Worm (Caenorhabditis elegans) whole organism, L3 larva: ENCODE measurements around the gene Y51B9A.7.
A peak's percentile ranks its signal among the peaks of the same experiment; 100 is the strongest.

Experiments
- R02D3.7 ChIP-seq: fragments of 150-350 bp; optimal IDR thresholded peaks from 2 replicates; lab custom pipeline; 2014; ENCODE audit warnings: missing biosample characterization, missing genetic modification characterization
- ZK546.5 ChIP-seq: sonication (generic microtip); optimal IDR thresholded peaks from 2 replicates; lab custom pipeline; 2017; ENCODE audit warnings: missing biosample characterization, missing genetic modification characterization
- aly-2 ChIP-seq: fragments of 150-350 bp; optimal IDR thresholded peaks from 2 replicates; lab custom pipeline; 2014; ENCODE audit warnings: missing biosample characterization, missing genetic modification characterization
- ama-1 ChIP-seq: fragments of 150-350 bp; optimal IDR thresholded peaks from 2 replicates; lab custom pipeline; 2018
- ceh-16 ChIP-seq: sonication (generic microtip); optimal IDR thresholded peaks from 2 replicates; lab custom pipeline; 2017; ENCODE audit warnings: missing biosample characterization, missing genetic modification characterization
- ceh-28 ChIP-seq: fragments of 150-350 bp; optimal IDR thresholded peaks from 2 replicates; lab custom pipeline; 2014; ENCODE audit warnings: missing biosample characterization, missing genetic modification reagents, missing genetic modification characterization
- ceh-82 ChIP-seq: fragments of 150-350 bp; optimal IDR thresholded peaks from 2 replicates; lab custom pipeline; 2014; ENCODE audit warnings: missing biosample characterization, missing genetic modification characterization
- ceh-9 ChIP-seq: sonication (generic microtip); optimal IDR thresholded peaks from 2 replicates; lab custom pipeline; 2018; ENCODE audit warnings: missing biosample characterization, missing genetic modification characterization
- daf-12 ChIP-seq: fragments of 150-350 bp; optimal IDR thresholded peaks from 2 replicates; lab custom pipeline; 2014; ENCODE audit warnings: missing biosample characterization, missing genetic modification reagents, missing genetic modification characterization
- egl-27 ChIP-seq: sonication (generic microtip); optimal IDR thresholded peaks from 4 replicates; lab custom pipeline; 2017; ENCODE audit warnings: missing biosample characterization, missing genetic modification reagents, missing genetic modification characterization
- egl-5 ChIP-seq: fragments of 150-350 bp; optimal IDR thresholded peaks from 2 replicates; lab custom pipeline; 2017; ENCODE audit warnings: missing biosample characterization, missing genetic modification reagents, missing genetic modification characterization, inconsistent platforms
- elt-1 ChIP-seq: fragments of 150-350 bp; optimal IDR thresholded peaks from 2 replicates; lab custom pipeline; 2014; ENCODE audit warnings: missing biosample characterization, missing genetic modification characterization
- eor-1 ChIP-seq, 2 experiments: fragments of 150-350 bp; optimal IDR thresholded peaks; 2 replicates each; lab custom pipeline; 2014 to 2018; ENCODE audit warnings: missing biosample characterization in 2 of 2, missing genetic modification characterization in 2 of 2
- fkh-10 ChIP-seq: sonication (generic microtip); optimal IDR thresholded peaks from 2 replicates; lab custom pipeline; 2017; ENCODE audit warnings: missing biosample characterization, missing genetic modification reagents, missing genetic modification characterization
- fkh-2 ChIP-seq: fragments of 150-350 bp; optimal IDR thresholded peaks from 2 replicates; lab custom pipeline; 2014; ENCODE audit warnings: missing biosample characterization, missing genetic modification reagents, missing genetic modification characterization
- fos-1 ChIP-seq: fragments of 150-350 bp; optimal IDR thresholded peaks from 2 replicates; lab custom pipeline; 2014; ENCODE audit warnings: missing biosample characterization, missing genetic modification characterization
- hmg-11 ChIP-seq: sonication (generic microtip); optimal IDR thresholded peaks from 2 replicates; lab custom pipeline; 2016; ENCODE audit warnings: missing genetic modification characterization, missing compliant biosample characterization
- jun-1 ChIP-seq: fragments of 150-350 bp; optimal IDR thresholded peaks from 2 replicates; lab custom pipeline; 2014; ENCODE audit warnings: missing biosample characterization, missing genetic modification reagents, missing genetic modification characterization
- lsy-12 ChIP-seq: sonication (generic microtip); optimal IDR thresholded peaks from 2 replicates; lab custom pipeline; 2016; ENCODE audit warnings: mild to moderate bottlenecking, missing genetic modification characterization, missing compliant biosample characterization
- mdl-1 ChIP-seq: fragments of 150-350 bp; optimal IDR thresholded peaks from 2 replicates; lab custom pipeline; 2014; ENCODE audit warnings: missing biosample characterization, missing genetic modification characterization
- nfya-1 ChIP-seq: sonication (generic microtip); optimal IDR thresholded peaks from 2 replicates; lab custom pipeline; 2017; ENCODE audit warnings: missing genetic modification characterization, mild to moderate bottlenecking, missing compliant biosample characterization, antibody characterized with exemption, moderate library complexity; ENCODE audit not compliant: insufficient read depth
- nhr-11 ChIP-seq: fragments of 150-350 bp; optimal IDR thresholded peaks from 2 replicates; lab custom pipeline; 2014; ENCODE audit warnings: missing biosample characterization, missing genetic modification characterization
- nhr-23 ChIP-seq: fragments of 150-350 bp; optimal IDR thresholded peaks from 2 replicates; lab custom pipeline; 2014; ENCODE audit warnings: missing biosample characterization, missing genetic modification reagents, missing genetic modification characterization
- nhr-237 ChIP-seq: fragments of 150-350 bp; optimal IDR thresholded peaks from 2 replicates; lab custom pipeline; 2014; ENCODE audit warnings: missing biosample characterization, missing genetic modification characterization
- nhr-25 ChIP-seq: sonication (generic microtip); optimal IDR thresholded peaks from 2 replicates; lab custom pipeline; 2017; ENCODE audit warnings: missing biosample characterization, missing genetic modification characterization
- nhr-28 ChIP-seq: fragments of 150-350 bp; optimal IDR thresholded peaks from 2 replicates; lab custom pipeline; 2014; ENCODE audit warnings: missing biosample characterization, missing genetic modification characterization
- nhr-43 ChIP-seq: sonication (generic microtip); optimal IDR thresholded peaks from 2 replicates; lab custom pipeline; 2016; ENCODE audit warnings: mild to moderate bottlenecking, missing genetic modification characterization, missing compliant biosample characterization; ENCODE audit not compliant: poor library complexity, severe bottlenecking
- nhr-67 ChIP-seq: fragments of 150-350 bp; optimal IDR thresholded peaks from 2 replicates; lab custom pipeline; 2014; ENCODE audit warnings: missing biosample characterization, missing genetic modification characterization
- nhr-76 ChIP-seq: fragments of 150-350 bp; sonication (generic microtip); optimal IDR thresholded peaks from 5 replicates; lab custom pipeline; 2014; ENCODE audit warnings: missing biosample characterization, missing genetic modification characterization
- nhr-77 ChIP-seq: fragments of 150-350 bp; optimal IDR thresholded peaks from 2 replicates; lab custom pipeline; 2014; ENCODE audit warnings: missing biosample characterization, missing genetic modification characterization
- pha-4 ChIP-seq: fragments of 150-350 bp; optimal IDR thresholded peaks from 2 replicates; lab custom pipeline; 2014; ENCODE audit warnings: missing biosample characterization, missing genetic modification reagents, missing genetic modification characterization
- skn-1 ChIP-seq: fragments of 150-350 bp; optimal IDR thresholded peaks from 2 replicates; lab custom pipeline; 2014; ENCODE audit warnings: missing biosample characterization, missing genetic modification characterization
- snpc-4 ChIP-seq: fragments of 150-350 bp; optimal IDR thresholded peaks from 2 replicates; lab custom pipeline; 2014; ENCODE audit warnings: missing biosample characterization, missing genetic modification characterization
- tbx-2 ChIP-seq: sonication (generic microtip); optimal IDR thresholded peaks from 2 replicates; lab custom pipeline; 2016; ENCODE audit warnings: mild to moderate bottlenecking, missing genetic modification characterization, missing compliant biosample characterization
- unc-62 ChIP-seq: fragments of 150-350 bp; sonication (generic microtip); optimal IDR thresholded peaks from 4 replicates; lab custom pipeline; 2014; ENCODE audit warnings: missing biosample characterization, missing genetic modification reagents, missing genetic modification characterization
- ztf-4 ChIP-seq: fragments of 150-350 bp; optimal IDR thresholded peaks from 2 replicates; lab custom pipeline; 2014; ENCODE audit warnings: missing biosample characterization, missing genetic modification characterization

Gene Y51B9A.7

DNA sequence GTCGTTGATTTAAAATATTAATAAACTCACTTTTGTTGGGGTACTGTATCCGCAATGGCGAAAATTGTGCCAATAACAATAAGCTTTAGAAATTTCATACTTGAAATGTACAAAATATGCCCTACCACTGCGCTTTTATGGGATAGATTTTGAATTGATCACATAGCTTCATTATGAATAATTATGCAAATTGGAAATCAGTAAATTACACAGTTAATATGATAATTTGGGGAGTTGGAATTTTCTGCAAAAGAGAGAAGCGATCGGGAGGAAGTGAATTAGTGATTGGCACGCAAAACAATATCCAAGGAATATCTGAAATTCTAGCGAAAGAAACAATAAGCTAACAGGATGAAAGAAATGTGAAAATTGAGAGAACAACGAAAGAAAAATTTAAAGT, 26.2 kb downstream of the Y51B9A.7 start, which contains the start of gene M176.10:
Gene M176.10 (minus strand): TSS at position 101 of the 400 bp plus-strand sequence.
- TF ChIP-seq ama-1 (lab: Kevin White, UChicago) (no peak), nhr-43 (no peak), ztf-4 (tag; lab: Kevin White, UChicago) (no peak), nfya-1 (tag; lab: Kevin White, UChicago) (no peak), nhr-25 (tag; lab: Kevin White, UChicago) (no peak), daf-12 (no peak), ceh-28 (tag; lab: Kevin White, UChicago) (no peak), nhr-23 (tag; lab: Kevin White, UChicago) (no peak), nhr-76 (no peak), ceh-16 (tag; lab: Kevin White, UChicago) (no peak), egl-27 (no peak)

DNA sequence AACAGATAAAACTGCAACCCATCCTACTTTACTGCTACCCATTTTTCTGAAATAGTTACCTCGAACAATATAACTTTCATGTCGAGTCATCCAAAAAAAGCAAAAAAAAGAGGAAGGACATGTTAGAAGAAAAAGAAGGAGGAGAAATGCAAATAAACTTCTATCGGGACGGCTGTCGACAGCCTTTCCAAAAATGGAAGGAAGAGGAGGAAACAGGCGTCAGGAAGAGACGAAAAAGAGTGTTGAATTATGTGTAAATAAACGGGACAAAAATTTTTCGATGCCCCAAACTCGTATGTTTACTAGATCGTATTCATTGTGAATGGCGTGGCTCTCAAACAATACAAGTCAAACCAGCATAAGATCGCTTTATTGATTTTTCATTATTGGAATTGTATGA, 27.8 kb downstream of the Y51B9A.7 start, which contains the start of gene M176.5:
Gene M176.5 (minus strand): TSS at position 101 of the 400 bp plus-strand sequence.
- TF ChIP-seq hmg-11 (peak; percentile 5), nhr-28 (tag; lab: Kevin White, UChicago) (no peak), pha-4 (peak; percentile 78)
- TF ChIP-seq, all 47 proteins: peak for 2

DNA sequence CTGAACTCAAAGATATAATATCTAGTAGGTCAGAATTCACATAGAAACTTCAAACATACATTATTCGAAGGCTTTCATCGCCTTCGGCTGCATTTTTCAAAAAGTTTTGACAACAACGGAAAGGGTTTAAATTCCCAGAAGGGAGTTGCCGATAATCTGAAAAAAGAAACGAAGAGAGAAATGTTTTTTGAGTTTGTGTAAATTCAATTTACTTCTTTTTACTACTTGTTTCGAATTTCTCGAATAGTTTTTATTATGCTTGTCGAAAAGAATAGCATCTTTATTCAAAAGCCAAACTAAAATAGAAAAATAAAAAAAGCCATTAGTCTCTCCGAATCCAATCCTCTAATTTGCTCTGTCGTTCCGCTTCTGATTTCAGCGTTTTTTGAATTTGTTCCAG, 31.3 kb downstream of the Y51B9A.7 start:
- TF ChIP-seq aly-2 (tag; lab: Kevin White, UChicago) (no peak), fkh-10 (GFP tag; lab: Kevin White, UChicago) (peak; percentile 75), nhr-67 (tag; lab: Kevin White, UChicago) (no peak), unc-62 (GFP tag; lab: Kevin White, UChicago) (no peak), fkh-2 (tag; lab: Kevin White, UChicago) (no peak)

DNA sequence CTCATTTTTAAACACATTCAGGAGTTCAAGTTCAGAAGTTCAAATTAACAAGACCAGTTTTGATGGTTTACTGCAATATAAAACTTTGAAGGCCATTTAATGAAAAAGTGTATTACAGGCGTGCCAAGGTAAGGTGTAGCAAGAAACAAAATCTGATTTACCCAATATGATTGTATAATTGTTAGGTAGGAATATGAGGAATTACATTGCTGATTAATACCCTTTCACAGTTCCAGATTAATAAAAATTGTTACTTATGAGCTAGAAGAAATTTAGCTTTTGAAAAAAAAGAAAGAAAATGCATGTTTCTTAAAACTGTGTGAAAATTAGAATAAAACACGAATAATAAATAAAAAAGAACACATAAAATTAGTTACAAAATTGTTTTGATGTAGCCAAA, 33.8 kb downstream of the Y51B9A.7 start, which contains the start of gene kin-15:
Gene kin-15 (minus strand): TSS at position 101 of the 400 bp plus-strand sequence.
- no peak for TF ChIP-seq lsy-12
- TF ChIP-seq jun-1, result no peak
- TF ChIP-seq skn-1, result no peak
- no peak for TF ChIP-seq daf-12
- TF ChIP-seq unc-62 (GFP tag; lab: Kevin White, UChicago), result no peak
- no peak for TF ChIP-seq fos-1
- TF ChIP-seq ceh-9 (tag; lab: Kevin White, UChicago), result no peak
- TF ChIP-seq hmg-11, result no peak
- TF ChIP-seq mdl-1 (tag; lab: Kevin White, UChicago), result no peak
- no peak for TF ChIP-seq nfya-1 (tag; lab: Kevin White, UChicago)
- no peak for TF ChIP-seq R02D3.7
- no peak for TF ChIP-seq ceh-82 (tag; lab: Kevin White, UChicago)
- TF ChIP-seq tbx-2 (tag; lab: Kevin White, UChicago), result no peak
- no peak for TF ChIP-seq nhr-67 (tag; lab: Kevin White, UChicago)
- TF ChIP-seq elt-1 (tag; lab: Kevin White, UChicago), result no peak
- TF ChIP-seq fkh-10 (GFP tag; lab: Kevin White, UChicago), result no peak
- no peak for TF ChIP-seq snpc-4 (tag; lab: Kevin White, UChicago)
- TF ChIP-seq ztf-4 (tag; lab: Kevin White, UChicago), result no peak
- no peak for TF ChIP-seq eor-1 (tag; optimal IDR thresholded peaks at IDR 0.05; lab: Kevin White, UChicago)
- TF ChIP-seq ceh-28 (tag; lab: Kevin White, UChicago), result no peak

DNA sequence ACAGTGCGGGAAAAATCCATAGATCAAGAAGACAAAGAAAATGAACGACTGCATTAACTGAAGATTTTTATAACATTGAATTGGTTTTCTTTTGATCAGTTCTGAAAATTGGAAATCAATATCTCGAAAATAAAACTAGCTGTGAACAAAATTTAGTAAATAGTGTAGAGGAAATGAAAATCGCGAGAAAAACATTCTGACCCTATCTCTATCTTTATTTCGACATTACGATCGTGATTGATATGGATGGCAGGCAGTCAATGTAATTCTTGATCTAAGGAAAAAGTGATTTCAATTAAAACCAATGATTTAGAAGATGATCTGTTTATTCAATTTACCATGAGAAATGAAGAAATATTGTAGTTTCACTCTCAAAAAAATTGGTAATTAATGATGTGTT, 36.2 kb downstream of the Y51B9A.7 start, which contains the start of gene kin-16:
Gene kin-16 (minus strand): TSS at position 101 of the 400 bp plus-strand sequence.
- TF ChIP-seq ceh-28 (tag; lab: Kevin White, UChicago) (no peak), mdl-1 (tag; lab: Kevin White, UChicago) (no peak), daf-12 (no peak), egl-5 (tag; lab: Kevin White, UChicago) (no peak), nhr-43 (no peak), eor-1 (tag; optimal IDR thresholded peaks at IDR 0.05; lab: Kevin White, UChicago) (no peak), ceh-9 (tag; lab: Kevin White, UChicago) (no peak), ceh-82 (tag; lab: Kevin White, UChicago) (no peak)

DNA sequence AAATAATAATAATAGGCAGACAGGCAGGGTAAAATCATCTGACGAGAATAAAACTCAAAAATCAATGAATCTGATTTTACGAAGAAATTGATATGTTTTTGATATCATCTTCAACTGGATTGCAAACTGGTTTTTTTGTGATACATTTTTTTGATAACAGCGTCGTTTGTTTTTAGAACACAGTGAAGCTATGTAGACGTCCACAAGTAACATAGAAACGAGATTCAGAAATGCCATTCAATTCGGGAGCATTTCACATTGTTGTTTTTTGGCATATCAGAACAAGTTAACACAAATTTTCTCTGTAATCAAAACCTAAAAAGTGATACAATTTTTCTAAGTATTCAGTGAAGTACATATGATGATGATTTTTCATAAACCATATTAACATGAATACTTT, 38.4 kb downstream of the Y51B9A.7 start, which contains the start of gene chil-13:
Gene chil-13 (minus strand): TSS at position 101 of the 400 bp plus-strand sequence.
- TF ChIP-seq nhr-76 (no peak), nhr-237 (tag; lab: Kevin White, UChicago) (no peak), mdl-1 (tag; lab: Kevin White, UChicago) (no peak), ama-1 (lab: Kevin White, UChicago) (no peak), aly-2 (tag; lab: Kevin White, UChicago) (no peak), elt-1 (tag; lab: Kevin White, UChicago) (no peak), ceh-28 (tag; lab: Kevin White, UChicago) (no peak), ZK546.5 (tag; lab: Kevin White, UChicago) (no peak), fkh-2 (tag; lab: Kevin White, UChicago) (no peak), nhr-77 (tag; lab: Kevin White, UChicago) (no peak), nhr-11 (tag; lab: Kevin White, UChicago) (no peak)
